Fruit fly (Drosophila melanogaster) S2 (cell line): ENCODE measurements around the gene Spn28Db.

Experiments
- CG8478 ChIP-seq: fragments of >200 bp; optimal IDR thresholded peaks from 2 replicates; lab custom pipeline; 2018
- CTCF ChIP-seq, 2 experiments: fragments of >200 bp; optimal IDR thresholded peaks; 2 replicates each; lab custom pipeline; 2018

Spn28Db gene

dm6 chr2L:7890654-7891114 lies at the start of gene Spn28Db:
Spn28Db (minus strand) TSS chr2L:7890704.
- TF ChIP-seq CG8478 = no peak
- TF ChIP-seq CTCF (optimal IDR thresholded peaks at IDR 0.05; lab: Kevin White, UChicago) = peak; percentile 96 to 97

dm6 chr2L:7938488-7938887 lies 48.0 kb upstream of the Spn28Db start:
- no peak for TF ChIP-seq CTCF (optimal IDR thresholded peaks at IDR 0.05; lab: Kevin White, UChicago)
- no peak for TF ChIP-seq CG8478

dm6 chr2L:7936391-7936790 lies 45.9 kb upstream of the Spn28Db start:
- no peak for TF ChIP-seq CTCF (optimal IDR thresholded peaks at IDR 0.05; lab: Kevin White, UChicago)
- no peak for TF ChIP-seq CG8478

dm6 chr2L:7933186-7933585 lies 42.7 kb upstream of the Spn28Db start:
- TF ChIP-seq CG8478 = no peak

DNA sequence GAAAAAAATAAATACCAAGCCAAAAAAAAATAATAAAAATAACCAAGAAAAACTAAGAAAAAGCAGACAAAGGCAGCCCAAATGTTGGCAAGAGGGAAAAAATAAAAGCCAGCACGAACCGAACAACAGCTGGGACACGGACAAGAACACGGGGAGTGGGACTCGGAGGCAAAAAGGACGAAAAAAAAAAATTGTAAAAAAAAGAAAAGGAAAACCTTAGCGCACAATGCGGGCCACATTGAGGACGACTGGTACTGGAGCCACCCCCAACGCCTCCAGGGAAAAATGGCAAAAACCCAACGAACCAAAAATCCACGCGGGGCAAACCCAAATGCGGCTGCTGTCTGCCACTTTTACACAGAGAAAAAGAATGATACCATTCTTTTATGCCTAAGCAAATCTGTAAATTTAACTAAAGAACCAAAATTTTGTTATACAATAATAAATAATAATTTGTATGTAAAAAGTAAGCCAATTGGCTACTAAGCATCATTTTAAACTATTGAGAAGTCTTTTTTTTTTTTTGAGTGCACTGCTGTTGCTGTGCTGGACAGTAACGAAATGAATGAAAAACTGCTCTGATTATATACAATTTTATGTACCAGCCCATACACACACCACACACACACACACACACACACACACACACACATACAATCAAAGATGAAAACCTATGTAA lies 41.7 kb upstream of the Spn28Db start:
- no peak for TF ChIP-seq CTCF (optimal IDR thresholded peaks at IDR 0.05; lab: Kevin White, UChicago)
- TF ChIP-seq CG8478 = no peak

DNA sequence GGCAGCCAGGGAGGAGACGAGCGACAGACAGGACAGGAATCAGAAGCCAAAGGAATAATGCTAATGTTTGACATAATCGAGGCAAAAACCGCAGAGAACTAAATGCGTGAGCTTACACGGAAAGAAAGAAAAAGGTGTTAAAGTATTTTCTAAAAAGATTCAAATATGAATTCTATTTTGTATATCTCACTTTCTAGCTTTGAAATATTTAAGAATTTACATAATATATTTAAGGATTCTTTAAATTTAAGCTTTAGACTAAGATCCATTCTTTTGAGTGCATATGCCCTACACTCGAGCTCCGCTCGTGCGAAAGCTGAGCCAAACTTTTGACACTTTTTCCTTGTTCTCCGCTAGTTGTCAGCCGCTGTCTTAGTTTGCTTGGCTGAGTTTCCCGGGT lies 40.7 kb upstream of the Spn28Db start:
- TF ChIP-seq CTCF (optimal IDR thresholded peaks at IDR 0.05; lab: Kevin White, UChicago) (no peak), CG8478 (no peak)

DNA sequence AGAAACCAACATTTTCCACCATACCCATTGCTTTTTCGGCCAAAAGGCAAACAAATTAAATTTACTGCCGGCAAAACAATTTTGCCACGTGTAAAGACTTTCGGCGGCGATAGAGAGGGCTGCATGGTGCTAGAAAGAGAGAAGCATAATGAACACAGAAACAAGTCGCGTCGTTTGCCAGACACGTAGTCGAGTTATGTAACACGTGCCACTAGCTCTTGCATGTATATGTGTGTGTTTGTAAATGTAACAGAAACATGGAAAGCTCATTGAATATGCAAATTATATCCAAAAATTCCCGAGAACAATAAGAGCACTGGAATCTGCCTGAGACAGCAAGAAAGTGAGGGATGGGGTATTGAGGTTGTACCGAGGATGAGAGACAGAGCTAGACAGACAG lies 40.2 kb upstream of the Spn28Db start:
- no peak for TF ChIP-seq CG8478
- no peak for TF ChIP-seq CTCF (optimal IDR thresholded peaks at IDR 0.05; lab: Kevin White, UChicago)

DNA sequence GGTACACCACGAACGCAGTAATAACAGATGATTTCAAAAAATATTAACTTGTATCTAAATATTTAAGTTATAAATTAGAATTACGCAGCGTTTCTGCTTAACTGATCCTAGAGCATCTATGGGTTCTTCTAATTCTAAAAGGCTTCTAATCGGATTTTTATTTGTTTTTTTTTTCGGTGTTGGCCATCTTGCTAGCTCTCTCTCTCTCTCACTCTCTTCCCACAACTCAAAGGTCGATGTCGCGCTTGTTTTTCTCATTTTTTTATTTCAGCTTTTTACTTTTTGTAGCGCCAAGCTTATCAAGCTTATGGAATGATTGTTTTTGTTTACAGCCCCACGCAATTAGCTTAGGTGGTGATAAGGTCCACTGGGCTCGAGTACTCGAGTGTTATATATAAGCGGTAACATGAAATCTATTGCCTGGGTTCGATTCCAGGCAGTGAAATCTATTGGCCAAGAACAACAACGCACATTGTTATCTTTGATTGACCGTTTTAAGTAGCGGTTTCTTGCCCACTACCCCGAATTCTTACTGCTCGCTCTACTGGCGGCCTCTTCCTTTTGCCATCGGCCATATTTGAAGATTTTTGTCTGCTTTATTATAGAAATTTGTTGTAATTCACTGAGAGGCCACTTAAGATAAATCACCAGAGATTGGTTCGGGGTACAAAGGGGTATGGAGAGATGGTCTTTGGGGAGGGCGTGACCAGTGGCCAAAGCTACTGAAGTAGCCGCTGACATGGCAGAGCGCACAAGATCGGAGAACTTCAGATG lies 36.0 kb upstream of the Spn28Db start:
- TF ChIP-seq CG8478 = no peak
- TF ChIP-seq CTCF (optimal IDR thresholded peaks at IDR 0.05; lab: Kevin White, UChicago) = no peak

dm6 chr2L:7925389-7925788 lies 34.9 kb upstream of the Spn28Db start:
- TF ChIP-seq CTCF (optimal IDR thresholded peaks at IDR 0.05; lab: Kevin White, UChicago) (no peak), CG8478 (no peak)

- no peak for TF ChIP-seq CTCF (optimal IDR thresholded peaks at IDR 0.05; lab: Kevin White, UChicago)
- no peak for TF ChIP-seq CG8478
Measured at dm6 chr2L:7923636-7924301, 33.3 kb upstream of the Spn28Db start.

dm6 chr2L:7922088-7922487 lies 31.6 kb upstream of the Spn28Db start:
- TF ChIP-seq CTCF (optimal IDR thresholded peaks at IDR 0.05; lab: Kevin White, UChicago) = no peak
- no peak for TF ChIP-seq CG8478

dm6 chr2L:7920590-7920989 lies 30.1 kb upstream of the Spn28Db start:
- no peak for TF ChIP-seq CG8478
- no peak for TF ChIP-seq CTCF (optimal IDR thresholded peaks at IDR 0.05; lab: Kevin White, UChicago)

DNA sequence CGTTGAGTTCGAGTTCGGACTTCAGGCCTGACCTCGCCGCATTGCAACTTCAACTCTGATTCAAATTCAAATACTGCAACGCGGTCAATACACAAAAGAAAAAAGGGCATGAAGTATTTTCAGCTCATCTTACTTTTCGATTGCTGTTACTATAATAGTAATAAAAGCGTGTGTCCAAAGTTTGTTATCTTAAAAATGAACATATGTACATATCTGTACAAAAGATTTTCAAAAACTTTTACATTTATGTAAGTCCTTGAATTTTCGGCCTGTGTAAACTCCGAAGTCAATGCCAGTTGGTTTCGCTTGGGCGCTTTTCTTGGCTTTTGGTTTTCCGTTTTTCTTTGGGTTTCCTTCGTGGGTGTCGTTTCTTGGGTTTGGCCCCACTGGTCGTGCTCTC lies 28.3 kb upstream of the Spn28Db start:
- TF ChIP-seq CTCF (optimal IDR thresholded peaks at IDR 0.05; lab: Kevin White, UChicago) (no peak), CG8478 (no peak)

DNA sequence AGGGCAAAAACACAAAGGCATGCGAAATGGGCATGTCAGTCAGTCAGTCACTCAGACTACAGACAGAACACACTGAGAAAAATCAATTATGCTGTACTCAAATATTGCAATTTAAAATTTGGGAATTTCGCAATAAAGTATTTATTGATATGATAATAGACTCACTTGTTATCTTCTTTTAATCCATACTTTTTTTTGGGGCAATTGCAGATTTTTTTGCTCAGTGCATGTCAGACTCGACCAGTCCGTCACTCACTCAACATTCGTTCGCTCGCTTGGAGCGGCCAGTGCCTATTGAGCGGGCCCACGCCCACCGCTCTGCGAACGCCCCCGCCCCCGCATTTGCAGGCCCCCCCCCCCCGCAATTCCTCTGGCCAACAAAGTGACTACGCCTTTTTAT lies 25.9 kb upstream of the Spn28Db start:
- no peak for TF ChIP-seq CG8478
- TF ChIP-seq CTCF (optimal IDR thresholded peaks at IDR 0.05; lab: Kevin White, UChicago) = no peak

DNA sequence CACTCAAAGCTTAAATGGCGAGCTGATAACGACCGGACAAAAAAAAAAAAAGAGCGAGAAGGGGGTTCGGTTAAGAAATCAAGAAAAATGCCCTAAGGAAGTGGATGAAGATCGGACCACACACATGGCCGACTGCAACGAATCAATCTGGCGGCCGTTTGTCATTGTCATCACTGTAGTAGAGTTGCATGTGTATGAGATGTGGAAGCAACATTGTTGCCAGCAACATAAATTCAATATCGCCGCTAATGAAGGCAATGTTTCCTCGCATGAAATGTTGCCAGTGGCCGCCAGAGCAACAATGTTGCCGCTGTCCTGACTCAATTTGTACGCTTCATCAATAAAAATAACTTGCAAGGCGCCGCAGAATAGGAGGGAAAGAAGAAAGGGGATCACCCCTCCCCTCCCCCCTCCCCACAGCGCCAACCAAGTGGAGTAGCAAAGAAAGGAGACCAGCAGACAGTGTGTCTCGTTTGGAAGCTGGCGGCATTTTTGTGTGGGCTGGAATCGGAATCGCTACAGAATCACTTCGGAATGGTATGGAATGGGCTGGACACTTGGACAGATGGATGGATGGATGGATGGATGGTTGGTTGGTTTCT lies 24.5 kb upstream of the Spn28Db start:
- TF ChIP-seq CTCF (optimal IDR thresholded peaks at IDR 0.05; lab: Kevin White, UChicago) (no peak), CG8478 (no peak)

DNA sequence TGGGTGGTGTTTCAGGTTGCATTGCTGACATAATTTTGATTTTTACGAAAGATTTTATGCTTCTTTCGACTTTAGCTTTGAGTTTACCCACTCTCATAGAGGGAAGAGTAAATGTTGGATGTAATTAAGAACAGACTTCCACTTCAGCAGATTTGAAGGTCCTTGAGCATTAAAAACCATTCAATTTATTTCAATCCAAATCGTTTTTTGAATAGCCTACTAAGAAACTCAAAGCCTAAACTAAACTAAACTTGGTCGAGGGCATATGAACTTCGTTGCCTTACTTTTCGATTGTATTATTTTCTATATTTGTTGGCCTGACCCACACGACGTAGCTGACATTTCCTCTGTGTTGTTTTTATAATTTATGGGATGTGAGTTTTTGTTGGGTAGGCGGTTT lies 22.4 kb upstream of the Spn28Db start:
- TF ChIP-seq CG8478 (no peak), CTCF (optimal IDR thresholded peaks at IDR 0.05; lab: Kevin White, UChicago) (no peak)
